Worm (Caenorhabditis elegans): ENCODE results near the gene T23E1.1.

- TF ChIP-seq ama-1 (optimal IDR thresholded peaks at IDR 0.05) (no peak), skn-1 (tag; optimal IDR thresholded peaks at IDR 0.05) (no peak), unc-62 (GFP tag; optimal IDR thresholded peaks at IDR 0.05) (no peak)
Observed at ce11 chrIV:3196367-3196766, 45.2 kb downstream of the T23E1.1 start.
